Worm (Caenorhabditis elegans) whole organism, L4/young adult: Measurements from ENCODE around the gene Y51H4A.6.

Experiments used
- W03F9.2 ChIP-seq: fragments of 150-350 bp; optimal IDR thresholded peaks from 2 replicates; lab custom pipeline; 2014; ENCODE audit warnings: missing biosample characterization, missing genetic modification characterization
- dao-5 ChIP-seq: sonication (generic microtip); optimal IDR thresholded peaks from 2 replicates; lab custom pipeline; 2016; ENCODE audit warnings: missing genotype, missing genetic modification characterization, moderate library complexity, missing compliant biosample characterization
- him-1 ChIP-seq: sonication (generic microtip); optimal IDR thresholded peaks from 2 replicates; lab custom pipeline; 2016; ENCODE audit warnings: missing genotype, missing genetic modification reagents, missing genetic modification characterization, missing compliant biosample characterization

DNA sequence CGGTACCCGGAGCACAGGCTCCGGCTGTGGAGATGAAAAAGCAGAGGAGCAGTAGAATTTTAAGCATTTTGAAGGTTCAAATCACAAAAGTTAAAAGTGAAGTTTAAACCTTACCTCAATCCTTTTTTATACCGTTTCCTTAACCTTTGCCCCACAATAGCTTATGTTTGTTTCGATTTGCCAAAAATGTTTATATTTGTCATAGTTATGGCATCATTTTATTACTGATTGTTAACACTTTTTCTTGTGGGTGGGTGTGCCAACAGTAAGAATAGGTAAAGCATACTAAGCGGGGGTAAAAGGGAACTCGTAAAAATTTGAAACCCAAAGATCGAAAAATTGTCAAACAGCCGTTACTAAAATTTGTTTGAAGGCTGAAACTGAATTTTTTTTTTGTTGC is 45.0 kb downstream of the Y51H4A.6 start, which contains the start of gene Y51H4A.8:
- no peak for TF ChIP-seq dao-5
- no peak for TF ChIP-seq him-1 (tag; lab: Kevin White, UChicago)
- TF ChIP-seq W03F9.2 (tag; lab: Kevin White, UChicago) = no peak
